Fruit fly (Drosophila melanogaster) whole organism, embryonic: ENCODE data around the gene ND-39.

Source experiments
- ATbp ChIP-seq: fragments of 200-800 bp; sonication (Bioruptor generic); optimal IDR thresholded peaks from 2 replicates; lab custom pipeline; 2017; ENCODE audit warnings: missing biosample characterization, mild to moderate bottlenecking, missing genetic modification characterization, missing genetic modification reagents
- Ada2b ChIP-seq: fragments of 200-800 bp; sonication (Bioruptor generic); IDR thresholded peaks from 2 replicates; pipeline ENCODE4 v1.3.6; 2022; ENCODE audit warnings: missing biosample characterization, missing genetic modification characterization
- BEAF-32 ChIP-seq: fragments of 200-800 bp; sonication (Bioruptor generic); optimal IDR thresholded peaks from 3 replicates; lab custom pipeline; 2017; ENCODE audit warnings: missing biosample characterization, missing genetic modification characterization, mild to moderate bottlenecking, moderate library complexity, missing genetic modification reagents
- CG10543 ChIP-seq: fragments of 200-800 bp; sonication (Bioruptor generic); optimal IDR thresholded peaks from 3 replicates; lab custom pipeline; 2017; ENCODE audit warnings: missing biosample characterization, mild to moderate bottlenecking, missing genetic modification characterization, moderate library complexity
- CG11504 ChIP-seq: fragments of 200-800 bp; sonication (Bioruptor generic); optimal IDR thresholded peaks from 3 replicates; lab custom pipeline; 2019; ENCODE audit warnings: missing biosample characterization, mild to moderate bottlenecking, missing genetic modification characterization, moderate library complexity
- CG13296 ChIP-seq: fragments of 200-800 bp; sonication (Bioruptor generic); optimal IDR thresholded peaks from 3 replicates; lab custom pipeline; 2018; ENCODE audit warnings: missing biosample characterization, mild to moderate bottlenecking, missing genetic modification characterization
- CG14441 ChIP-seq: fragments of 200-800 bp; sonication (Bioruptor generic); IDR thresholded peaks from 2 replicates; pipeline ENCODE4 v1.3.6; 2022; ENCODE audit warnings: missing biosample characterization, missing genetic modification characterization
- CG15601 ChIP-seq: fragments of 200-800 bp; sonication (Bioruptor generic); optimal IDR thresholded peaks from 3 replicates; lab custom pipeline; 2019; ENCODE audit warnings: missing biosample characterization, mild to moderate bottlenecking, missing genetic modification characterization, moderate library complexity
- CG17829 ChIP-seq: fragments of 200-800 bp; optimal IDR thresholded peaks from 2 replicates; lab custom pipeline; 2019; ENCODE audit warnings: missing biosample characterization, mild to moderate bottlenecking, missing genetic modification characterization, moderate library complexity
- CG18011 ChIP-seq: fragments of 200-800 bp; sonication (Bioruptor generic); optimal IDR thresholded peaks from 2 replicates; lab custom pipeline; 2017; ENCODE audit warnings: missing biosample characterization, missing genetic modification characterization, mild to moderate bottlenecking, moderate library complexity, missing genotype
- CG2120 ChIP-seq: fragments of 200-800 bp; sonication (Bioruptor generic); optimal IDR thresholded peaks from 3 replicates; lab custom pipeline; 2016; ENCODE audit warnings: missing biosample characterization, missing genetic modification characterization
- CG30020 ChIP-seq: fragments of 200-800 bp; optimal IDR thresholded peaks from 2 replicates; lab custom pipeline; 2019; ENCODE audit warnings: missing biosample characterization, mild to moderate bottlenecking, missing genetic modification characterization, moderate library complexity
- CG31365 ChIP-seq: fragments of 200-800 bp; sonication (Bioruptor generic); optimal IDR thresholded peaks from 2 replicates; lab custom pipeline; 2018; ENCODE audit warnings: missing biosample characterization, mild to moderate bottlenecking, missing genetic modification characterization
- CG33557 ChIP-seq: fragments of 200-800 bp; sonication (Bioruptor generic); optimal IDR thresholded peaks from 2 replicates; lab custom pipeline; 2019; ENCODE audit warnings: missing biosample characterization, mild to moderate bottlenecking, missing genetic modification characterization, moderate library complexity
- CG3847 ChIP-seq: fragments of 200-800 bp; sonication (Bioruptor generic); IDR thresholded peaks from 2 replicates; pipeline ENCODE4 v1.3.6; 2022; ENCODE audit warnings: missing biosample characterization, missing genetic modification characterization
- CG42726 ChIP-seq: fragments of 200-800 bp; sonication (Bioruptor generic); IDR thresholded peaks from 2 replicates; pipeline ENCODE4 v1.3.6; 2022; ENCODE audit warnings: missing biosample characterization, missing genetic modification characterization; ENCODE audit not compliant: partially characterized antibody
- CG7556 ChIP-seq: fragments of 200-800 bp; sonication (Bioruptor generic); optimal IDR thresholded peaks from 2 replicates; lab custom pipeline; 2017; ENCODE audit warnings: missing biosample characterization, mild to moderate bottlenecking, missing genetic modification characterization
- CG9437 ChIP-seq: fragments of 200-800 bp; sonication (Bioruptor generic); optimal IDR thresholded peaks from 2 replicates; lab custom pipeline; 2018; ENCODE audit warnings: missing biosample characterization, mild to moderate bottlenecking, missing genetic modification characterization
- CG9876 ChIP-seq: fragments of 200-800 bp; sonication (Bioruptor generic); optimal IDR thresholded peaks from 2 replicates; lab custom pipeline; 2016; ENCODE audit warnings: missing biosample characterization, missing genetic modification characterization
- CrebB ChIP-seq: fragments of 200-800 bp; sonication (Bioruptor generic); optimal IDR thresholded peaks from 3 replicates; lab custom pipeline; 2018; ENCODE audit warnings: missing biosample characterization, mild to moderate bottlenecking, missing genetic modification characterization
- Dbx ChIP-seq: fragments of 200-800 bp; sonication (Bioruptor generic); IDR thresholded peaks from 3 replicates; pipeline ENCODE4 v1.3.6; 2022; ENCODE audit warnings: missing biosample characterization, missing genetic modification characterization
- E2f1 ChIP-seq: fragments of 200-800 bp; sonication (Bioruptor generic); IDR thresholded peaks from 2 replicates; pipeline ENCODE4 v1.3.6; 2022; ENCODE audit warnings: missing biosample characterization, missing genetic modification characterization
- HLH4C ChIP-seq: fragments of 200-800 bp; sonication (Bioruptor generic); IDR thresholded peaks from 3 replicates; pipeline ENCODE4 v1.3.6; 2022; ENCODE audit warnings: missing biosample characterization, missing genetic modification characterization; ENCODE audit not compliant: partially characterized antibody
- HLH54F ChIP-seq: fragments of 200-800 bp; sonication (Bioruptor generic); optimal IDR thresholded peaks from 3 replicates; lab custom pipeline; 2016; ENCODE audit warnings: missing biosample characterization, missing genetic modification characterization
- Hand ChIP-seq: fragments of 200-800 bp; sonication (Bioruptor generic); optimal IDR thresholded peaks from 2 replicates; lab custom pipeline; 2017; ENCODE audit warnings: mild to moderate bottlenecking, missing biosample characterization, missing genetic modification reagents, missing genetic modification characterization
- Hey ChIP-seq: fragments of 200-800 bp; sonication (Bioruptor generic); optimal IDR thresholded peaks from 3 replicates; lab custom pipeline; 2018; ENCODE audit warnings: missing biosample characterization, mild to moderate bottlenecking, missing genetic modification characterization
- Mes4 ChIP-seq: fragments of 200-800 bp; sonication (Bioruptor generic); optimal IDR thresholded peaks from 2 replicates; lab custom pipeline; 2016; ENCODE audit warnings: missing biosample characterization, missing genetic modification characterization
- Rx ChIP-seq: fragments of 200-800 bp; sonication (Bioruptor generic); IDR thresholded peaks from 2 replicates; pipeline ENCODE4 v1.3.6; 2022; ENCODE audit warnings: missing biosample characterization, missing genetic modification characterization
- Sry-δ ChIP-seq: fragments of 200-800 bp; sonication (Bioruptor generic); optimal IDR thresholded peaks from 2 replicates; lab custom pipeline; 2016; ENCODE audit warnings: missing biosample characterization, missing genetic modification characterization
- bab2 ChIP-seq: fragments of 200-800 bp; sonication (Bioruptor generic); optimal IDR thresholded peaks from 2 replicates; lab custom pipeline; 2016; ENCODE audit warnings: missing biosample characterization, missing genetic modification characterization
- bowl ChIP-seq: fragments of 200-800 bp; sonication (Bioruptor generic); IDR thresholded peaks from 2 replicates; pipeline ENCODE4 v1.3.6; 2022; ENCODE audit warnings: missing biosample characterization, missing genetic modification characterization
- crp ChIP-seq, 2 experiments: fragments of 200-800 bp; sonication (Bioruptor generic); optimal IDR thresholded peaks; 2 replicates in 1 of 2; 3 replicates in 1 of 2; lab custom pipeline; 2017; ENCODE audit warnings: missing biosample characterization in 2 of 2, missing genetic modification characterization in 2 of 2, mild to moderate bottlenecking in 1 of 2, moderate library complexity in 1 of 2
- danr ChIP-seq: fragments of 200-800 bp; sonication (Bioruptor generic); IDR thresholded peaks from 2 replicates; pipeline ENCODE4 v1.3.6; 2022; ENCODE audit warnings: missing biosample characterization, missing genetic modification characterization
- emc ChIP-seq: fragments of 200-800 bp; sonication (Bioruptor generic); optimal IDR thresholded peaks from 2 replicates; lab custom pipeline; 2016; ENCODE audit warnings: missing biosample characterization, missing genetic modification characterization
- eve ChIP-seq, 2 experiments: fragments of >200 bp; optimal IDR thresholded peaks; 2 replicates each; lab custom pipeline; 2017; ENCODE audit warnings: missing biosample characterization in 2 of 2, missing genetic modification characterization in 2 of 2
- ftz-f1 ChIP-seq: fragments of 200-800 bp; sonication (Bioruptor generic); optimal IDR thresholded peaks from 2 replicates; lab custom pipeline; 2016; ENCODE audit warnings: missing biosample characterization, missing genetic modification characterization
- gsb-n ChIP-seq: fragments of 200-800 bp; sonication (Bioruptor generic); optimal IDR thresholded peaks from 3 replicates; lab custom pipeline; 2018; ENCODE audit warnings: missing biosample characterization, mild to moderate bottlenecking, missing genetic modification characterization
- h ChIP-seq: fragments of >200 bp; optimal IDR thresholded peaks from 2 replicates; lab custom pipeline; 2017
- kni ChIP-seq: fragments of 200-800 bp; sonication (Bioruptor generic); optimal IDR thresholded peaks from 3 replicates; lab custom pipeline; 2017; ENCODE audit warnings: mild to moderate bottlenecking, missing biosample characterization, missing genetic modification reagents, missing genetic modification characterization
- knrl ChIP-seq: fragments of 200-800 bp; sonication (Bioruptor generic); IDR thresholded peaks from 3 replicates; pipeline ENCODE4 v1.3.6; 2022; ENCODE audit warnings: missing biosample characterization, missing genetic modification characterization; ENCODE audit not compliant: partially characterized antibody
- lov ChIP-seq, 2 experiments: fragments of 200-800 bp in 1 of 2; fragments of >200 bp in 1 of 2; sonication (Bioruptor generic) in 1 of 2; IDR thresholded peaks in 1 of 2; optimal IDR thresholded peaks in 1 of 2; 2 replicates in 1 of 2; 3 replicates in 1 of 2; pipeline versions ENCODE4 v1.3.6 to Lab custom; 2017 to 2022; ENCODE audit warnings: missing biosample characterization in 1 of 2, missing genetic modification characterization in 1 of 2
- pb ChIP-seq: fragments of 200-800 bp; sonication (Bioruptor generic); optimal IDR thresholded peaks from 3 replicates; lab custom pipeline; 2016; ENCODE audit warnings: missing biosample characterization, missing genetic modification characterization
- peb ChIP-seq: fragments of 200-800 bp; sonication (Bioruptor generic); IDR thresholded peaks from 2 replicates; pipeline ENCODE4 v1.3.6; 2022; ENCODE audit warnings: missing biosample characterization, missing genetic modification characterization
- repo ChIP-seq: fragments of 200-800 bp; sonication (Bioruptor generic); optimal IDR thresholded peaks from 2 replicates; lab custom pipeline; 2016; ENCODE audit warnings: missing biosample characterization, missing genetic modification characterization
- sc ChIP-seq, 3 experiments: fragments of >200 bp in 2 of 3; fragments of 200-800 bp in 1 of 3; sonication (Bioruptor generic) in 1 of 3; optimal IDR thresholded peaks; 2 replicates in 2 of 3; 3 replicates in 1 of 3; lab custom pipeline; 2017; ENCODE audit warnings: mild to moderate bottlenecking in 1 of 3, missing biosample characterization in 1 of 3, missing genetic modification characterization in 1 of 3, missing genetic modification reagents in 1 of 3
- slbo ChIP-seq: fragments of 200-800 bp; sonication (Bioruptor generic); IDR thresholded peaks from 2 replicates; pipeline ENCODE4 v1.3.6; 2022; ENCODE audit warnings: missing biosample characterization, missing genetic modification characterization
- tin ChIP-seq: fragments of 200-800 bp; sonication (Bioruptor generic); optimal IDR thresholded peaks from 3 replicates; lab custom pipeline; 2016; ENCODE audit warnings: missing biosample characterization, missing genetic modification characterization
- wdn ChIP-seq: fragments of 200-800 bp; sonication (Bioruptor generic); IDR thresholded peaks from 2 replicates; pipeline ENCODE4 v1.3.6; 2022; ENCODE audit warnings: missing biosample characterization, missing genetic modification characterization
- yki ChIP-seq: fragments of >200 bp; optimal IDR thresholded peaks from 3 replicates; lab custom pipeline; 2018

ND-39 gene

dm6 chr3L:20516519-20517178, 24.8 kb downstream of the ND-39 start (continued):
- TF ChIP-seq CG7556 (GFP tag; lab: Kevin White, UChicago) (peak; percentile 66), CG30020 (tag; lab: Kevin White, UChicago) (peak; percentile 10), CG11504 (tag; lab: Kevin White, UChicago) (peak; percentile 70), knrl (GFP tag; lab: Robert Waterston, UW) (peak; percentile 31; the same call in 1 of the 3 replicates), Ada2b (GFP tag; lab: Robert Waterston, UW) (no peak), repo (GFP tag; lab: Kevin White, UChicago) (no peak), E2f1 (GFP tag; lab: Robert Waterston, UW) (peak; percentile 32; the same call in 1 of the 2 replicates), Mes4 (GFP tag; lab: Kevin White, UChicago) (no peak), Sry-δ (GFP tag; lab: Kevin White, UChicago) (no peak), eve (GFP tag; optimal IDR thresholded peaks at IDR 0.05; lab: Kevin White, UChicago) (peak in 1 of 2 experiments; percentile 72), CG13296 (GFP tag; lab: Kevin White, UChicago) (peak; percentile 20), crp (GFP tag; optimal IDR thresholded peaks at IDR 0.05; lab: Kevin White, UChicago) (no peak), pb (GFP tag; lab: Kevin White, UChicago) (no peak), gsb-n (tag; lab: Kevin White, UChicago) (peak; percentile 38), CG17829 (peak; percentile 65), peb (GFP tag; lab: Robert Waterston, UW) (no peak), Rx (no peak), bab2 (no peak), CG9876 (GFP tag; lab: Kevin White, UChicago) (no peak), danr (GFP tag; lab: Robert Waterston, UW) (no peak), sc (optimal IDR thresholded peaks at IDR 0.05; lab: Kevin White, UChicago) (no peak), sc (GFP tag; optimal IDR thresholded peaks at IDR 0.05; lab: Kevin White, UChicago) (peak; percentile 23), BEAF-32 (GFP tag; lab: Kevin White, UChicago) (no peak), h (lab: Kevin White, UChicago) (no peak), CG15601 (tag; lab: Kevin White, UChicago) (peak; percentile 22), tin (GFP tag; lab: Kevin White, UChicago) (peak; percentile 6), CG31365 (no peak), CG2120 (GFP tag; lab: Kevin White, UChicago) (peak; percentile 19), CG14441 (peak; percentile 49; the same call in 1 of the 2 replicates), wdn (GFP tag; lab: Robert Waterston, UW) (no peak), CG9437 (GFP tag; lab: Kevin White, UChicago) (peak; percentile 53), Hand (GFP tag; lab: Kevin White, UChicago) (peak; percentile 44), slbo (GFP tag; lab: Robert Waterston, UW) (peak; percentile 32; the same call in 1 of the 2 replicates), CG18011 (no peak), Dbx (GFP tag; lab: Robert Waterston, UW) (no peak), CG10543 (GFP tag; lab: Kevin White, UChicago) (peak; percentile 61), bowl (no peak), ATbp (peak; percentile 36), kni (GFP tag; lab: Kevin White, UChicago) (peak; percentile 49), HLH54F (no peak), CG33557 (GFP tag; lab: Kevin White, UChicago) (no peak), yki (no peak), HLH4C (GFP tag; lab: Robert Waterston, UW) (peak; percentile 50; the same call in 2 of the 3 replicates), Hey (tag; lab: Kevin White, UChicago) (no peak), emc (no peak), CG3847 (GFP tag; lab: Robert Waterston, UW) (no peak), CrebB (tag; lab: Kevin White, UChicago) (peak; percentile 36), lov (optimal IDR thresholded peaks at IDR 0.05; lab: Kevin White, UChicago) (no peak), lov (GFP tag; IDR thresholded peaks at IDR 0.05; lab: Robert Waterston, UW) (no peak), ftz-f1 (no peak), CG42726 (GFP tag; lab: Robert Waterston, UW) (0 out of 2 replicates have a peak, but pooled peaks have one; percentile 22)
